Worm (Caenorhabditis elegans): Measurements from ENCODE around the gene ZK546.19.

DNA sequence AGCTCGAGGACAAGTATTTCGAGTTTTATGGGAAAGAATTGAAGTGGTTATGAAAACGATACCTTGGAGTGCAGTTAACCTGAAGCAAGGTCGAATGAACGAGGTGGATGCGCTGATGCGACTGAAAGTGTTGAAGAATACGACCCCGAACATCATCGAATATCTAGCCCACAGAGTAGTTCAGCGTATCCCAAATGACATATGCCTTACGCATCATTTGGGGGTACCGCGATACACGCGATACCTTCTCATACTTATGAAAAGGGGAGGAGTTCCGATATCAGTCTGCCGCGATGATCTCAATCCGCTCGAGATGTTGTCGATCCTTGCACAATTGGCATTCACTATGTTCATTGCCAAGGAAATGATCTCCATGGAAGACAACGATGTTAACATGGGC lies 48.3 kb downstream of the ZK546.19 start, which contains the start of gene T27F7.12:
- TF ChIP-seq ama-1 (optimal IDR thresholded peaks at IDR 0.05) (no peak), pes-1 (GFP tag; IDR thresholded peaks at IDR 0.05) (no peak), tra-4 (tag; optimal IDR thresholded peaks at IDR 0.05) (no peak), tbx-37 (GFP tag; conservative IDR thresholded peaks at IDR 0.05) (no peak), F13C5.2 (tag; optimal IDR thresholded peaks at IDR 0.05) (no peak), B0310.2 (tag; optimal IDR thresholded peaks at IDR 0.05) (no peak)
